Fruit fly (Drosophila melanogaster) whole organism, embryonic: ENCODE results near the gene dwg.
A peak's percentile ranks its signal among the peaks of the same experiment; 100 is the strongest.

Experiments used
- ATbp ChIP-seq: fragments of 200-800 bp; sonication (Bioruptor generic); optimal IDR thresholded peaks from 2 replicates; lab custom pipeline; 2017; ENCODE audit warnings: missing biosample characterization, mild to moderate bottlenecking, missing genetic modification characterization, missing genetic modification reagents
- Blimp-1 ChIP-seq: fragments of 200-800 bp; sonication (Bioruptor generic); optimal IDR thresholded peaks from 3 replicates; lab custom pipeline; 2018; ENCODE audit warnings: missing biosample characterization, missing genetic modification characterization, mild to moderate bottlenecking, moderate library complexity, missing genetic modification reagents
- CG10959 ChIP-seq: fragments of 200-800 bp; sonication (Bioruptor generic); IDR thresholded peaks from 2 replicates; pipeline ENCODE4 v1.3.6; 2022; ENCODE audit warnings: missing biosample characterization, missing genetic modification characterization
- CG13296 ChIP-seq: fragments of 200-800 bp; sonication (Bioruptor generic); optimal IDR thresholded peaks from 3 replicates; lab custom pipeline; 2018; ENCODE audit warnings: missing biosample characterization, mild to moderate bottlenecking, missing genetic modification characterization
- CG14860 ChIP-seq: fragments of 200-800 bp; sonication (Bioruptor generic); IDR thresholded peaks from 3 replicates; pipeline ENCODE4 v1.3.6; 2022; ENCODE audit warnings: missing biosample characterization, missing genetic modification characterization; ENCODE audit not compliant: partially characterized antibody
- CG14965 ChIP-seq: fragments of 200-800 bp; sonication (Bioruptor generic); optimal IDR thresholded peaks from 2 replicates; lab custom pipeline; 2016; ENCODE audit warnings: missing biosample characterization, missing genetic modification characterization, borderline replicate concordance
- CG1529 ChIP-seq: fragments of 200-800 bp; sonication (Bioruptor generic); optimal IDR thresholded peaks from 3 replicates; lab custom pipeline; 2018; ENCODE audit warnings: missing biosample characterization, missing genetic modification characterization
- CG16813 ChIP-seq: fragments of 200-800 bp; sonication (Bioruptor generic); IDR thresholded peaks from 3 replicates; pipeline ENCODE4 v1.3.6; 2022; ENCODE audit warnings: missing biosample characterization, missing genetic modification characterization; ENCODE audit not compliant: partially characterized antibody
- CG17612 ChIP-seq: fragments of 200-800 bp; sonication (Bioruptor generic); IDR thresholded peaks from 2 replicates; pipeline ENCODE4 v1.3.6; 2022; ENCODE audit warnings: missing biosample characterization, missing genetic modification characterization
- CG17829 ChIP-seq: fragments of 200-800 bp; optimal IDR thresholded peaks from 2 replicates; lab custom pipeline; 2019; ENCODE audit warnings: missing biosample characterization, mild to moderate bottlenecking, missing genetic modification characterization, moderate library complexity
- CG33557 ChIP-seq: fragments of 200-800 bp; sonication (Bioruptor generic); optimal IDR thresholded peaks from 2 replicates; lab custom pipeline; 2019; ENCODE audit warnings: missing biosample characterization, mild to moderate bottlenecking, missing genetic modification characterization, moderate library complexity
- CG6175 ChIP-seq: fragments of 200-800 bp; sonication (Bioruptor generic); IDR thresholded peaks from 3 replicates; pipeline ENCODE4 v1.3.6; 2022; ENCODE audit warnings: missing biosample characterization, missing genetic modification characterization
- CG6654 ChIP-seq: fragments of 200-800 bp; sonication (Bioruptor generic); optimal IDR thresholded peaks from 2 replicates; lab custom pipeline; 2017; ENCODE audit warnings: missing biosample characterization, mild to moderate bottlenecking, missing genetic modification characterization
- CG8388 ChIP-seq: fragments of 200-800 bp; sonication (Bioruptor generic); optimal IDR thresholded peaks from 2 replicates; lab custom pipeline; 2019; ENCODE audit warnings: missing biosample characterization, mild to moderate bottlenecking, missing genetic modification characterization, moderate library complexity
- CG8765 ChIP-seq: fragments of 200-800 bp; sonication (Bioruptor generic); IDR thresholded peaks from 2 replicates; pipeline ENCODE4 v1.3.6; 2022; ENCODE audit warnings: missing biosample characterization, missing genetic modification characterization
- Dll ChIP-seq: fragments of 200-800 bp; sonication (Bioruptor generic); IDR thresholded peaks from 4 replicates; pipeline ENCODE4 v1.3.6; 2022; ENCODE audit warnings: missing biosample characterization, missing genetic modification characterization; ENCODE audit not compliant: partially characterized antibody
- Doc2 ChIP-seq: fragments of 200-800 bp; sonication (Bioruptor generic); IDR thresholded peaks from 2 replicates; pipeline ENCODE4 v1.3.6; 2022; ENCODE audit warnings: missing biosample characterization, missing genetic modification characterization
- Doc3 ChIP-seq: fragments of 200-800 bp; sonication (Bioruptor generic); IDR thresholded peaks from 3 replicates; pipeline ENCODE4 v1.3.6; 2022; ENCODE audit warnings: missing biosample characterization, missing genetic modification characterization; ENCODE audit not compliant: partially characterized antibody
- Dref ChIP-seq: fragments of 200-800 bp; sonication (Bioruptor generic); IDR thresholded peaks from 2 replicates; pipeline ENCODE4 v1.3.6; 2022; ENCODE audit warnings: missing biosample characterization, missing genetic modification characterization
- Fer1 ChIP-seq: fragments of 200-800 bp; sonication (Bioruptor generic); optimal IDR thresholded peaks from 2 replicates; lab custom pipeline; 2017; ENCODE audit warnings: missing biosample characterization, mild to moderate bottlenecking, missing genetic modification characterization
- GATAe ChIP-seq: fragments of 200-800 bp; sonication (Bioruptor generic); conservative IDR thresholded peaks from 2 replicates; pipeline ENCODE4 v1.3.6; 2022; ENCODE audit warnings: missing biosample characterization, missing genetic modification characterization
- Jarid2 ChIP-seq: fragments of 200-800 bp; sonication (Bioruptor generic); optimal IDR thresholded peaks from 3 replicates; lab custom pipeline; 2017; ENCODE audit warnings: mild to moderate bottlenecking, missing biosample characterization, missing genetic modification reagents, missing genetic modification characterization
- MBD-R2 ChIP-seq: fragments of 200-800 bp; sonication (Bioruptor generic); IDR thresholded peaks from 2 replicates; pipeline ENCODE4 v1.3.6; 2022; ENCODE audit warnings: missing biosample characterization, missing genetic modification characterization
- Nf-YA ChIP-seq: fragments of 200-800 bp; sonication (Bioruptor generic); IDR thresholded peaks from 2 replicates; pipeline ENCODE4 v1.3.6; 2022; ENCODE audit warnings: missing biosample characterization, missing genetic modification characterization
- Optix ChIP-seq: fragments of 200-800 bp; sonication (Bioruptor generic); IDR thresholded peaks from 3 replicates; pipeline ENCODE4 v1.3.6; 2022; ENCODE audit warnings: missing biosample characterization, missing genetic modification characterization
- Ssrp ChIP-seq: fragments of 200-800 bp; sonication (Bioruptor generic); optimal IDR thresholded peaks from 2 replicates; lab custom pipeline; 2018; ENCODE audit warnings: missing biosample characterization, mild to moderate bottlenecking, missing genetic modification characterization, moderate library complexity
- Vsx1 ChIP-seq: fragments of 200-800 bp; sonication (Bioruptor generic); optimal IDR thresholded peaks from 2 replicates; lab custom pipeline; 2017; ENCODE audit warnings: missing biosample characterization, mild to moderate bottlenecking, missing genetic modification characterization, missing genetic modification reagents
- ac ChIP-seq: fragments of 200-800 bp; sonication (Bioruptor generic); optimal IDR thresholded peaks from 3 replicates; lab custom pipeline; 2017; ENCODE audit warnings: missing biosample characterization, mild to moderate bottlenecking, missing genetic modification characterization
- ara ChIP-seq: fragments of 200-800 bp; sonication (Bioruptor generic); IDR thresholded peaks from 2 replicates; pipeline ENCODE4 v1.3.6; 2022; ENCODE audit warnings: missing biosample characterization, missing genetic modification characterization
- ash1 ChIP-seq: fragments of 200-800 bp; sonication (Bioruptor generic); optimal IDR thresholded peaks from 2 replicates; lab custom pipeline; 2018; ENCODE audit warnings: missing biosample characterization, mild to moderate bottlenecking, missing genetic modification characterization
- ci ChIP-seq: fragments of 200-800 bp; sonication (Bioruptor generic); IDR thresholded peaks from 3 replicates; pipeline ENCODE4 v1.3.6; 2022; ENCODE audit warnings: missing biosample characterization, missing genetic modification characterization
- crc ChIP-seq: fragments of 200-800 bp; sonication (Bioruptor generic); optimal IDR thresholded peaks from 2 replicates; lab custom pipeline; 2016; ENCODE audit warnings: missing biosample characterization, missing genetic modification characterization
- dm ChIP-seq: fragments of 200-800 bp; sonication (Bioruptor generic); optimal IDR thresholded peaks from 3 replicates; lab custom pipeline; 2016; ENCODE audit warnings: missing biosample characterization, missing genetic modification characterization
- eyg ChIP-seq: fragments of 200-800 bp; sonication (Bioruptor generic); optimal IDR thresholded peaks from 3 replicates; lab custom pipeline; 2016; ENCODE audit warnings: missing biosample characterization, missing genetic modification characterization
- fd3F ChIP-seq: fragments of 200-800 bp; sonication (Bioruptor generic); optimal IDR thresholded peaks from 2 replicates; lab custom pipeline; 2018; ENCODE audit warnings: missing biosample characterization, mild to moderate bottlenecking, missing genetic modification characterization, moderate library complexity
- gce ChIP-seq: fragments of 200-800 bp; sonication (Bioruptor generic); IDR thresholded peaks from 3 replicates; pipeline ENCODE4 v1.3.6; 2022; ENCODE audit warnings: missing biosample characterization, missing genetic modification characterization
- jigr1 ChIP-seq: fragments of 200-800 bp; sonication (Bioruptor generic); IDR thresholded peaks from 3 replicates; pipeline ENCODE4 v1.3.6; 2022; ENCODE audit warnings: missing biosample characterization, missing genetic modification characterization
- kay ChIP-seq: fragments of 200-800 bp; sonication (Bioruptor generic); optimal IDR thresholded peaks from 2 replicates; lab custom pipeline; 2016; ENCODE audit warnings: missing biosample characterization, missing genetic modification characterization
- pros ChIP-seq: fragments of 200-800 bp; sonication (Bioruptor generic); optimal IDR thresholded peaks from 3 replicates; lab custom pipeline; 2019; ENCODE audit warnings: missing biosample characterization, mild to moderate bottlenecking, missing genetic modification characterization, moderate library complexity
- pzg ChIP-seq: fragments of 200-800 bp; sonication (Bioruptor generic); optimal IDR thresholded peaks from 3 replicates; lab custom pipeline; 2018; ENCODE audit warnings: missing biosample characterization, mild to moderate bottlenecking, missing genetic modification characterization, moderate library complexity
- ro ChIP-seq: fragments of 200-800 bp; sonication (Bioruptor generic); IDR thresholded peaks from 2 replicates; pipeline ENCODE4 v1.3.6; 2022; ENCODE audit warnings: missing biosample characterization, missing genetic modification characterization
- stc ChIP-seq: fragments of 200-800 bp; sonication (Bioruptor generic); IDR thresholded peaks from 2 replicates; pipeline ENCODE4 v1.3.6; 2022; ENCODE audit warnings: missing biosample characterization, missing genetic modification characterization
- trem ChIP-seq: fragments of 200-800 bp; optimal IDR thresholded peaks from 3 replicates; lab custom pipeline; 2019; ENCODE audit warnings: missing biosample characterization, mild to moderate bottlenecking, missing genetic modification characterization, moderate library complexity
- vnd ChIP-seq: fragments of 200-800 bp; sonication (Bioruptor generic); IDR thresholded peaks from 3 replicates; pipeline ENCODE4 v1.3.6; 2022; ENCODE audit warnings: missing biosample characterization, missing genetic modification characterization; ENCODE audit not compliant: partially characterized antibody
- zen2 ChIP-seq: fragments of 200-800 bp; sonication (Bioruptor generic); IDR thresholded peaks from 3 replicates; pipeline ENCODE4 v1.3.6; 2022; ENCODE audit warnings: missing biosample characterization, missing genetic modification characterization; ENCODE audit not compliant: partially characterized antibody
- zfh1 ChIP-seq: fragments of 200-800 bp; sonication (Bioruptor generic); IDR thresholded peaks from 3 replicates; pipeline ENCODE4 v1.3.6; 2022; ENCODE audit warnings: missing biosample characterization, missing genetic modification characterization

The dwg gene

dm6 chrX:2698064-2698894 is 29.2 kb upstream of the dwg start, which contains the start of the genes Spg7 and Lint-O (continued):
- peak; percentile 73 for TF ChIP-seq vnd (GFP tag; lab: Robert Waterston, UW)
- peak; percentile 79 for TF ChIP-seq Dref (GFP tag; lab: Robert Waterston, UW)
- TF ChIP-seq CG16813 (GFP tag; lab: Robert Waterston, UW): peak; percentile 74
- TF ChIP-seq stc: no peak
- no peak for TF ChIP-seq CG10959 (GFP tag; lab: Robert Waterston, UW)
- TF ChIP-seq gce (GFP tag; lab: Robert Waterston, UW): no peak
- no peak for TF ChIP-seq Doc2 (GFP tag; lab: Robert Waterston, UW)
- TF ChIP-seq CG17829 (tag; lab: Kevin White, UChicago): no peak
- no peak for TF ChIP-seq pros

- TF ChIP-seq MBD-R2 (GFP tag; lab: Robert Waterston, UW) (peak; percentile 100), fd3F (peak; percentile 100), Fer1 (GFP tag; lab: Kevin White, UChicago) (peak; percentile 100), zfh1 (GFP tag; lab: Robert Waterston, UW) (peak; percentile 100), ara (GFP tag; lab: Robert Waterston, UW) (peak; percentile 100), CG1529 (GFP tag; lab: Kevin White, UChicago) (peak; percentile 100), dm (GFP tag; lab: Kevin White, UChicago) (peak; percentile 100), Vsx1 (GFP tag; lab: Kevin White, UChicago) (peak; percentile 99), ci (GFP tag; lab: Robert Waterston, UW) (peak; percentile 100), ac (peak; percentile 99), pzg (peak; percentile 89), trem (tag; lab: Kevin White, UChicago) (peak; percentile 98), crc (peak; percentile 100), CG16813 (GFP tag; lab: Robert Waterston, UW) (no peak), Blimp-1 (GFP tag; lab: Kevin White, UChicago) (peak; percentile 100), ro (GFP tag; lab: Robert Waterston, UW) (peak; percentile 100), GATAe (peak; percentile 100), CG33557 (GFP tag; lab: Kevin White, UChicago) (peak; percentile 99), Dref (GFP tag; lab: Robert Waterston, UW) (peak; percentile 70), Nf-YA (GFP tag; lab: Robert Waterston, UW) (peak; percentile 100), Ssrp (tag; lab: Kevin White, UChicago) (peak; percentile 100), jigr1 (peak; percentile 100), CG8765 (GFP tag; lab: Robert Waterston, UW) (peak; percentile 100), zen2 (GFP tag; lab: Robert Waterston, UW) (no peak), CG14860 (GFP tag; lab: Robert Waterston, UW) (no peak), vnd (GFP tag; lab: Robert Waterston, UW) (no peak), CG13296 (GFP tag; lab: Kevin White, UChicago) (peak; percentile 100), CG6175 (peak; percentile 100), CG14965 (GFP tag; lab: Kevin White, UChicago) (peak; percentile 96), kay (peak; percentile 100), CG17612 (GFP tag; lab: Robert Waterston, UW) (peak; percentile 100), Dll (GFP tag; lab: Robert Waterston, UW) (0 out of 4 replicates have a peak, but pooled peaks have one; percentile 24), CG8388 (GFP tag; lab: Kevin White, UChicago) (peak; percentile 100), CG6654 (peak; percentile 98), eyg (GFP tag; lab: Kevin White, UChicago) (peak; percentile 100), Optix (GFP tag; lab: Robert Waterston, UW) (peak; percentile 100), ATbp (GFP tag; lab: Kevin White, UChicago) (peak; percentile 100), Doc3 (GFP tag; lab: Robert Waterston, UW) (no peak), ash1 (peak; percentile 100), Jarid2 (GFP tag; lab: Kevin White, UChicago) (peak; percentile 100)
Measured at dm6 chrX:2703693-2704092, 23.8 kb upstream of the dwg start, which contains the start of gene Ugalt. Gene Ugalt (minus strand): TSS chrX:2703852.
